Worm (Caenorhabditis elegans) whole organism, mixed stage, embryonic: ENCODE results near the gene C14B1.3.

Experiments
- M03D4.4 ChIP-seq: sonication (generic microtip); optimal IDR thresholded peaks from 2 replicates; lab custom pipeline; 2017; ENCODE audit warnings: mild to moderate bottlenecking, missing genetic modification characterization, missing compliant biosample characterization
- bed-3 ChIP-seq: fragments of 200-800 bp; sonication (Bioruptor generic); optimal IDR thresholded peaks from 3 replicates; lab custom pipeline; 2018; ENCODE audit warnings: mild to moderate bottlenecking, missing genetic modification characterization, moderate library complexity, missing compliant biosample characterization
- blmp-1 ChIP-seq: fragments of 150-350 bp; optimal IDR thresholded peaks from 2 replicates; lab custom pipeline; 2014; ENCODE audit warnings: missing biosample characterization, missing genetic modification characterization
- ceh-39 ChIP-seq: fragments of 150-350 bp; optimal IDR thresholded peaks from 2 replicates; lab custom pipeline; 2014; ENCODE audit warnings: missing biosample characterization, missing genetic modification characterization
- ceh-43 ChIP-seq: fragments of 200-800 bp; sonication (Bioruptor generic); optimal IDR thresholded peaks from 2 replicates; lab custom pipeline; 2018; ENCODE audit warnings: mild to moderate bottlenecking, missing genetic modification characterization, moderate library complexity, missing compliant biosample characterization
- ceh-83 ChIP-seq: fragments of 200-800 bp; sonication (Bioruptor generic); optimal IDR thresholded peaks from 2 replicates; lab custom pipeline; 2018; ENCODE audit warnings: mild to moderate bottlenecking, missing genetic modification characterization, missing compliant biosample characterization
- ces-1 ChIP-seq: fragments of 150-350 bp; optimal IDR thresholded peaks from 2 replicates; lab custom pipeline; 2014; ENCODE audit warnings: missing biosample characterization, missing genetic modification reagents, missing genetic modification characterization
- cnd-1 ChIP-seq: fragments of 200-800 bp; sonication (Bioruptor generic); optimal IDR thresholded peaks from 2 replicates; lab custom pipeline; 2018; ENCODE audit warnings: mild to moderate bottlenecking, missing genetic modification characterization, missing compliant biosample characterization
- drap-1 ChIP-seq: fragments of 200-800 bp; sonication (Bioruptor generic); optimal IDR thresholded peaks from 3 replicates; lab custom pipeline; 2018; ENCODE audit warnings: mild to moderate bottlenecking, missing genetic modification characterization, missing compliant biosample characterization
- elt-1 ChIP-seq: sonication (generic microtip); optimal IDR thresholded peaks from 2 replicates; lab custom pipeline; 2017; ENCODE audit warnings: missing genetic modification characterization, mild to moderate bottlenecking, missing compliant biosample characterization, antibody characterized with exemption, moderate library complexity, borderline replicate concordance; ENCODE audit not compliant: insufficient read depth
- elt-3 ChIP-seq: fragments of 150-350 bp; optimal IDR thresholded peaks from 2 replicates; lab custom pipeline; 2014; ENCODE audit warnings: missing biosample characterization, missing genetic modification characterization
- flh-1 ChIP-seq: fragments of 200-800 bp; sonication (Bioruptor generic); optimal IDR thresholded peaks from 2 replicates; lab custom pipeline; 2018; ENCODE audit warnings: mild to moderate bottlenecking, missing genetic modification characterization, moderate library complexity, missing compliant biosample characterization
- ham-2 ChIP-seq: fragments of 200-800 bp; sonication (Bioruptor generic); optimal IDR thresholded peaks from 2 replicates; lab custom pipeline; 2018; ENCODE audit warnings: mild to moderate bottlenecking, missing genetic modification characterization, missing compliant biosample characterization
- hlh-1 ChIP-seq: fragments of 150-350 bp; optimal IDR thresholded peaks from 2 replicates; lab custom pipeline; 2014; ENCODE audit warnings: missing biosample characterization, missing genetic modification reagents, missing genetic modification characterization
- lin-13 ChIP-seq: fragments of 150-350 bp; optimal IDR thresholded peaks from 2 replicates; lab custom pipeline; 2014; ENCODE audit warnings: missing biosample characterization, missing genetic modification characterization
- lin-32 ChIP-seq: fragments of 200-800 bp; sonication (Bioruptor generic); optimal IDR thresholded peaks from 2 replicates; lab custom pipeline; 2018; ENCODE audit warnings: mild to moderate bottlenecking, missing genetic modification characterization, missing compliant biosample characterization
- lsy-2 ChIP-seq: fragments of 150-350 bp; optimal IDR thresholded peaks from 2 replicates; lab custom pipeline; 2014; ENCODE audit warnings: missing biosample characterization, missing genetic modification characterization
- mab-5 ChIP-seq: fragments of 150-350 bp; optimal IDR thresholded peaks from 2 replicates; lab custom pipeline; 2014; ENCODE audit warnings: missing biosample characterization, missing genetic modification characterization
- mep-1 ChIP-seq: fragments of 150-350 bp; optimal IDR thresholded peaks from 2 replicates; lab custom pipeline; 2017; ENCODE audit warnings: missing biosample characterization, missing genetic modification reagents, missing genetic modification characterization, inconsistent platforms
- mls-2 ChIP-seq: sonication (generic microtip); optimal IDR thresholded peaks from 2 replicates; lab custom pipeline; 2016; ENCODE audit warnings: mild to moderate bottlenecking, missing genetic modification characterization, moderate library complexity, missing compliant biosample characterization
- nhr-12 ChIP-seq: fragments of 150-350 bp; optimal IDR thresholded peaks from 2 replicates; lab custom pipeline; 2014; ENCODE audit warnings: missing biosample characterization, missing genetic modification characterization
- nhr-2 ChIP-seq: fragments of 150-350 bp; optimal IDR thresholded peaks from 2 replicates; lab custom pipeline; 2014; ENCODE audit warnings: missing biosample characterization, missing genetic modification characterization
- nhr-237 ChIP-seq: fragments of 150-350 bp; optimal IDR thresholded peaks from 2 replicates; lab custom pipeline; 2014; ENCODE audit warnings: missing biosample characterization, missing genetic modification characterization
- nhr-28 ChIP-seq: fragments of 150-350 bp; optimal IDR thresholded peaks from 2 replicates; lab custom pipeline; 2014; ENCODE audit warnings: missing biosample characterization, missing genetic modification characterization
- nhr-76 ChIP-seq: sonication (generic microtip); optimal IDR thresholded peaks from 2 replicates; lab custom pipeline; 2017; ENCODE audit warnings: missing biosample characterization, missing genetic modification characterization
- pha-4 ChIP-seq: fragments of 150-350 bp; optimal IDR thresholded peaks from 2 replicates; lab custom pipeline; 2018; ENCODE audit warnings: missing biosample characterization, missing genetic modification reagents, missing genetic modification characterization
- sem-2 ChIP-seq: fragments of 200-800 bp; sonication (Bioruptor generic); optimal IDR thresholded peaks from 2 replicates; lab custom pipeline; 2018; ENCODE audit warnings: mild to moderate bottlenecking, missing genetic modification characterization, missing compliant biosample characterization
- snpc-4 ChIP-seq: fragments of 150-350 bp; optimal IDR thresholded peaks from 2 replicates; lab custom pipeline; 2014; ENCODE audit warnings: missing biosample characterization, missing genetic modification characterization
- sptf-1 ChIP-seq: sonication (generic microtip); optimal IDR thresholded peaks from 2 replicates; lab custom pipeline; 2017; ENCODE audit warnings: mild to moderate bottlenecking, missing genetic modification characterization, moderate library complexity, missing compliant biosample characterization
- tbx-8 ChIP-seq: fragments of 200-800 bp; sonication (Bioruptor generic); optimal IDR thresholded peaks from 2 replicates; lab custom pipeline; 2018; ENCODE audit warnings: mild to moderate bottlenecking, missing genetic modification characterization, moderate library complexity, missing compliant biosample characterization
- unc-120 ChIP-seq: sonication (generic microtip); optimal IDR thresholded peaks from 2 replicates; lab custom pipeline; 2017; ENCODE audit warnings: missing genetic modification characterization, missing compliant biosample characterization; ENCODE audit not compliant: poor library complexity, severe bottlenecking
- unc-39 ChIP-seq: fragments of 150-350 bp; optimal IDR thresholded peaks from 2 replicates; lab custom pipeline; 2014; ENCODE audit warnings: missing biosample characterization, missing genetic modification characterization
- unc-62 ChIP-seq: fragments of 150-350 bp; optimal IDR thresholded peaks from 2 replicates; lab custom pipeline; 2014; ENCODE audit warnings: missing biosample characterization, missing genetic modification reagents, missing genetic modification characterization
- zip-8 ChIP-seq: fragments of 150-350 bp; optimal IDR thresholded peaks from 2 replicates; lab custom pipeline; 2014; ENCODE audit warnings: missing biosample characterization, missing genetic modification characterization
- ztf-11 ChIP-seq: fragments of 150-350 bp; optimal IDR thresholded peaks from 2 replicates; lab custom pipeline; 2014; ENCODE audit warnings: missing biosample characterization, missing genetic modification characterization

The C14B1.3 gene

ce11 chrIII:3703397-3703796 is at the start of gene C14B1.3:
Gene C14B1.3 (plus strand): TSS chrIII:3703564.
- TF ChIP-seq ceh-39 (tag; lab: Kevin White, UChicago) (no peak), lsy-2 (tag; lab: Kevin White, UChicago) (peak; percentile 5)

- TF ChIP-seq nhr-76 (tag; lab: Kevin White, UChicago), result no peak
- no peak for TF ChIP-seq ztf-11 (tag; lab: Kevin White, UChicago)
- no peak for TF ChIP-seq mls-2 (tag; lab: Kevin White, UChicago)
Measured at ce11 chrIII:3657479-3657878, 45.9 kb upstream of the C14B1.3 start, which contains the start of gene C46F11.5. Gene C46F11.5 (minus strand): TSS chrIII:3657606.

ce11 chrIII:3664224-3664623 is 39.1 kb upstream of the C14B1.3 start, which contains the start of gene C46F11.4:
Gene C46F11.4 (minus strand): TSS chrIII:3664304.
- TF ChIP-seq unc-39 (tag; lab: Kevin White, UChicago) (peak; percentile 77), tbx-8 (GFP tag; lab: Kevin White, UChicago) (peak; percentile 79), blmp-1 (tag; lab: Kevin White, UChicago) (peak; percentile 61), lin-32 (GFP tag; lab: Kevin White, UChicago) (peak; percentile 77), unc-62 (peak; percentile 29), ztf-11 (tag; lab: Kevin White, UChicago) (peak; percentile 91), nhr-76 (tag; lab: Kevin White, UChicago) (peak; percentile 90), cnd-1 (tag; lab: Kevin White, UChicago) (peak; percentile 89), nhr-2 (tag; lab: Kevin White, UChicago) (peak; percentile 14), ham-2 (GFP tag; lab: Kevin White, UChicago) (peak; percentile 56), elt-3 (tag; lab: Kevin White, UChicago) (no peak), ces-1 (GFP tag; lab: Kevin White, UChicago) (peak; percentile 25), nhr-12 (tag; lab: Kevin White, UChicago) (peak; percentile 88), sptf-1 (tag; lab: Kevin White, UChicago) (peak; percentile 95), mab-5 (tag; lab: Kevin White, UChicago) (no peak), ceh-83 (GFP tag; lab: Kevin White, UChicago) (peak; percentile 86), elt-1 (tag; lab: Kevin White, UChicago) (no peak), hlh-1 (tag; lab: Kevin White, UChicago) (peak; percentile 84), zip-8 (tag; lab: Kevin White, UChicago) (no peak), sem-2 (GFP tag; lab: Kevin White, UChicago) (peak; percentile 79), flh-1 (GFP tag; lab: Kevin White, UChicago) (peak; percentile 61), lin-13 (tag; lab: Kevin White, UChicago) (peak; percentile 73), nhr-28 (tag; lab: Kevin White, UChicago) (peak; percentile 1), mls-2 (tag; lab: Kevin White, UChicago) (peak; percentile 93), snpc-4 (tag; lab: Kevin White, UChicago) (no peak), lsy-2 (tag; lab: Kevin White, UChicago) (peak; percentile 73), ceh-39 (tag; lab: Kevin White, UChicago) (peak; percentile 9), unc-120 (tag; lab: Kevin White, UChicago) (peak; percentile 84), ceh-43 (peak; percentile 89), bed-3 (peak; percentile 74), nhr-237 (tag; lab: Kevin White, UChicago) (peak; percentile 52), M03D4.4 (peak; percentile 93), drap-1 (peak; percentile 89), pha-4 (peak; percentile 69), mep-1 (tag; lab: Kevin White, UChicago) (peak; percentile 80)
- TF ChIP-seq, all 35 proteins: peak for 30

ce11 chrIII:3670336-3670735 is 33.0 kb upstream of the C14B1.3 start, which contains the start of gene C46F11.6:
Gene C46F11.6 (minus strand): TSS chrIII:3670436.
- no peak for TF ChIP-seq sem-2 (GFP tag; lab: Kevin White, UChicago)
